Worm (Caenorhabditis elegans): ENCODE results near the gene yju-2.

The yju-2 gene

ce11 chrIII:7178497-7178896, 5.6 kb upstream of the yju-2 start (continued):
- TF ChIP-seq hmg-20 (GFP tag; IDR thresholded peaks at IDR 0.05) (no peak), tlf-1 (GFP tag; optimal IDR thresholded peaks at IDR 0.05) (peak; percentile 66)

ce11 chrIII:7179538-7180301, 4.4 kb upstream of the yju-2 start, which contains the start of the genes rps-14 and rpl-36:
Gene rps-14 (minus strand): TSS chrIII:7179588.
Gene rpl-36 (plus strand): TSS chrIII:7180251.
- TF ChIP-seq madf-8 (GFP tag; conservative IDR thresholded peaks at IDR 0.05): 0 out of 2 replicates have a peak, but pooled peaks have one; percentile 15
- no peak for TF ChIP-seq ceh-79 (tag; optimal IDR thresholded peaks at IDR 0.05)
- TF ChIP-seq C17E4.6 (GFP tag; IDR thresholded peaks at IDR 0.05): no peak
- TF ChIP-seq ztf-25 (GFP tag; IDR thresholded peaks at IDR 0.05): no peak
- TF ChIP-seq sdz-38 (tag; optimal IDR thresholded peaks at IDR 0.05): no peak
- TF ChIP-seq nhr-80 (tag; optimal IDR thresholded peaks at IDR 0.05): no peak
- no peak for TF ChIP-seq F57C9.4 (tag; optimal IDR thresholded peaks at IDR 0.05)
- TF ChIP-seq tlf-1 (GFP tag; optimal IDR thresholded peaks at IDR 0.05): peak; percentile 82
- peak; percentile 98 for TF ChIP-seq F33H1.4 (GFP tag; IDR thresholded peaks at IDR 0.05)
- TF ChIP-seq ceh-58 (GFP tag; IDR thresholded peaks at IDR 0.05): no peak
- 0 out of 2 replicates have a peak, but pooled peaks have one; percentile 47 for TF ChIP-seq nfyb-1 (GFP tag; IDR thresholded peaks at IDR 0.05)
- no peak for TF ChIP-seq F37B4.10 (GFP tag; IDR thresholded peaks at IDR 0.05)
- TF ChIP-seq snpc-1.3 (tag; optimal IDR thresholded peaks at IDR 0.05; ENCODE audit: insufficient read depth): peak; percentile 71
- peak; percentile 72 for TF ChIP-seq attf-3 (GFP tag; conservative IDR thresholded peaks at IDR 0.05)
- TF ChIP-seq ztf-6 (GFP tag; IDR thresholded peaks at IDR 0.05): no peak
- TF ChIP-seq ztf-3 (GFP tag; optimal IDR thresholded peaks at IDR 0.05): no peak
- TF ChIP-seq nfya-2 (GFP tag; IDR thresholded peaks at IDR 0.05): no peak
- TF ChIP-seq egrh-3 (GFP tag; IDR thresholded peaks at IDR 0.05): no peak
- TF ChIP-seq F52B5.7 (tag; optimal IDR thresholded peaks at IDR 0.05): no peak
- no peak for TF ChIP-seq snpc-4 (GFP tag; optimal IDR thresholded peaks at IDR 0.05)
- TF ChIP-seq snpc-4 (tag; optimal IDR thresholded peaks at IDR 0.05): peak; percentile 47 to 73 (median 57)
- peak; percentile 1 for TF ChIP-seq ztf-18 (tag; optimal IDR thresholded peaks at IDR 0.05)
- TF ChIP-seq lin-40 (tag; optimal IDR thresholded peaks at IDR 0.05): peak; percentile 82
- TF ChIP-seq ZK185.1 (tag; optimal IDR thresholded peaks at IDR 0.05; ENCODE audit: poor library complexity, severe bottlenecking): peak; percentile 57
- TF ChIP-seq ccch-3 (GFP tag; optimal IDR thresholded peaks at IDR 0.05): no peak
- no peak for TF ChIP-seq atf-7 (tag; optimal IDR thresholded peaks at IDR 0.05)
- no peak for TF ChIP-seq aptf-3 (GFP tag; IDR thresholded peaks at IDR 0.05)
- TF ChIP-seq efl-1 (GFP tag; optimal IDR thresholded peaks at IDR 0.05): peak; percentile 60
- peak; percentile 61 for TF ChIP-seq ceh-100 (GFP tag; IDR thresholded peaks at IDR 0.05)
- no peak for TF ChIP-seq sea-2 (GFP tag; IDR thresholded peaks at IDR 0.05)
- no peak for TF ChIP-seq C06A6.2 (GFP tag; conservative IDR thresholded peaks at IDR 0.05)
- TF ChIP-seq sptf-2 (GFP tag; optimal IDR thresholded peaks at IDR 0.05): no peak
- TF ChIP-seq Y79H2A.3 (GFP tag; conservative IDR thresholded peaks at IDR 0.05): no peak
- TF ChIP-seq F23B12.7 (tag; optimal IDR thresholded peaks at IDR 0.05; ENCODE audit: insufficient read depth): peak; percentile 96
- TF ChIP-seq Y53G8AR.9 (GFP tag; conservative IDR thresholded peaks at IDR 0.05): 0 out of 2 replicates have a peak, but pooled peaks have one; percentile 28
- TF ChIP-seq bed-2 (GFP tag; IDR thresholded peaks at IDR 0.05): no peak
- no peak for TF ChIP-seq akir-1 (GFP tag; optimal IDR thresholded peaks at IDR 0.05)
- no peak for TF ChIP-seq mes-4 (tag; optimal IDR thresholded peaks at IDR 0.05)
- TF ChIP-seq cebp-2 (GFP tag; IDR thresholded peaks at IDR 0.05): no peak
- no peak for TF ChIP-seq F22D6.2 (tag; optimal IDR thresholded peaks at IDR 0.05)
- TF ChIP-seq ztf-22 (GFP tag; optimal IDR thresholded peaks at IDR 0.05): no peak
- TF ChIP-seq unc-62 (GFP tag; optimal IDR thresholded peaks at IDR 0.05): no peak
- no peak for TF ChIP-seq hsf-1 (GFP tag; IDR thresholded peaks at IDR 0.05)
- peak; percentile 81 for TF ChIP-seq lin-54 (GFP tag; optimal IDR thresholded peaks at IDR 0.05)
- TF ChIP-seq hlh-12 (tag; optimal IDR thresholded peaks at IDR 0.05): no peak
